Worm (Caenorhabditis elegans) whole organism, L1 larva: ENCODE measurements around the gene srh-216.

Source experiments
- C16A3.4 ChIP-seq: fragments of 150-350 bp; optimal IDR thresholded peaks from 2 replicates; lab custom pipeline; 2014; ENCODE audit warnings: missing biosample characterization, missing genetic modification characterization
- F16B12.6 ChIP-seq: fragments of 150-350 bp; optimal IDR thresholded peaks from 2 replicates; lab custom pipeline; 2014; ENCODE audit warnings: missing biosample characterization, missing genetic modification characterization
- aha-1 ChIP-seq: fragments of 150-350 bp; optimal IDR thresholded peaks from 2 replicates; lab custom pipeline; 2014; ENCODE audit warnings: missing biosample characterization, missing genetic modification characterization
- alr-1 ChIP-seq: fragments of 200-800 bp; sonication (Bioruptor generic); optimal IDR thresholded peaks from 2 replicates; lab custom pipeline; 2018; ENCODE audit warnings: borderline replicate concordance, mild to moderate bottlenecking, missing genetic modification characterization, missing compliant biosample characterization
- ceh-63 ChIP-seq: fragments of 200-800 bp; sonication (Bioruptor generic); optimal IDR thresholded peaks from 2 replicates; lab custom pipeline; 2018; ENCODE audit warnings: mild to moderate bottlenecking, missing genetic modification characterization, missing compliant biosample characterization
- ceh-90 ChIP-seq: sonication (generic microtip); optimal IDR thresholded peaks from 2 replicates; lab custom pipeline; 2016; ENCODE audit warnings: missing genetic modification characterization, missing compliant biosample characterization
- ces-1 ChIP-seq: fragments of 150-350 bp; optimal IDR thresholded peaks from 2 replicates; lab custom pipeline; 2014; ENCODE audit warnings: missing biosample characterization, missing genetic modification reagents, missing genetic modification characterization
- dpl-1 ChIP-seq, 3 experiments: fragments of 150-350 bp in 2 of 3; sonication (generic microtip) in 1 of 3; optimal IDR thresholded peaks; 2 replicates each; lab custom pipeline; 2014 to 2017; ENCODE audit warnings: missing biosample characterization in 3 of 3, missing genetic modification characterization in 3 of 3, missing genetic modification reagents in 3 of 3
- dsc-1 ChIP-seq: sonication (generic microtip); optimal IDR thresholded peaks from 2 replicates; lab custom pipeline; 2016; ENCODE audit warnings: mild to moderate bottlenecking, missing genetic modification characterization, missing compliant biosample characterization
- efl-1 ChIP-seq, 4 experiments: fragments of 150-350 bp; optimal IDR thresholded peaks in 3 of 4; peaks in 1 of 4; 1 replicate in 1 of 4; 2 replicates in 3 of 4; lab custom pipeline; 2014; ENCODE audit warnings: missing biosample characterization in 2 of 4, missing genetic modification characterization in 2 of 4, missing genetic modification reagents in 2 of 4
- efl-3 ChIP-seq: fragments of 200-800 bp; sonication (Bioruptor generic); optimal IDR thresholded peaks from 2 replicates; lab custom pipeline; 2018; ENCODE audit warnings: mild to moderate bottlenecking, missing genetic modification characterization, missing compliant biosample characterization
- egl-27 ChIP-seq, 2 experiments: fragments of 150-350 bp in 1 of 2; sonication (generic microtip); optimal IDR thresholded peaks; 3 replicates each; lab custom pipeline; 2017 to 2018; ENCODE audit warnings: missing biosample characterization in 2 of 2, missing genetic modification characterization in 2 of 2, missing genetic modification reagents in 2 of 2
- elt-3 ChIP-seq, 6 experiments: fragments of 150-350 bp in 1 of 6; sonication (generic microtip); optimal IDR thresholded peaks; 2 replicates each; lab custom pipeline; 2017 to 2018; ENCODE audit warnings: missing biosample characterization in 6 of 6, missing genetic modification characterization in 6 of 6, inconsistent platforms in 1 of 6
- grh-1 ChIP-seq: fragments of 200-800 bp; sonication (Bioruptor generic); IDR thresholded peaks from 2 replicates; pipeline ENCODE4 v1.3.6; 2022; ENCODE audit warnings: missing genetic modification reagents, missing genetic modification characterization, missing compliant biosample characterization
- hpl-2 ChIP-seq: fragments of 150-350 bp; optimal IDR thresholded peaks from 2 replicates; lab custom pipeline; 2014; ENCODE audit warnings: missing biosample characterization, missing genetic modification reagents, missing genetic modification characterization
- isw-1 ChIP-seq: fragments of 200-800 bp; sonication (Bioruptor generic); IDR thresholded peaks from 2 replicates; pipeline ENCODE4 v1.3.6; 2022; ENCODE audit warnings: missing genetic modification characterization, missing compliant biosample characterization
- jun-1 ChIP-seq: fragments of 150-350 bp; optimal IDR thresholded peaks from 2 replicates; lab custom pipeline; 2014; ENCODE audit warnings: missing biosample characterization, missing genetic modification reagents, missing genetic modification characterization
- lin-15B ChIP-seq: fragments of 150-350 bp; sonication (generic microtip); optimal IDR thresholded peaks from 3 replicates; lab custom pipeline; 2014; ENCODE audit warnings: missing biosample characterization, missing genetic modification characterization
- lsy-2 ChIP-seq, 2 experiments: fragments of 150-350 bp; optimal IDR thresholded peaks; 2 replicates each; lab custom pipeline; 2014; ENCODE audit warnings: missing biosample characterization in 2 of 2, missing genetic modification characterization in 2 of 2
- mab-9 ChIP-seq: fragments of 200-800 bp; sonication (Bioruptor generic); IDR thresholded peaks from 2 replicates; pipeline ENCODE4 v1.3.6; 2022; ENCODE audit warnings: missing genetic modification reagents, missing genetic modification characterization, missing compliant biosample characterization
- mdl-1 ChIP-seq, 2 experiments: fragments of 150-350 bp; optimal IDR thresholded peaks; 2 replicates each; lab custom pipeline; 2014 to 2017; ENCODE audit warnings: missing biosample characterization in 2 of 2, missing genetic modification characterization in 2 of 2, inconsistent platforms in 1 of 2
- nhr-11 ChIP-seq: fragments of 150-350 bp; optimal IDR thresholded peaks from 2 replicates; lab custom pipeline; 2014; ENCODE audit warnings: missing biosample characterization, missing genetic modification characterization
- nhr-20 ChIP-seq: sonication (generic microtip); optimal IDR thresholded peaks from 2 replicates; lab custom pipeline; 2016; ENCODE audit warnings: mild to moderate bottlenecking, missing genetic modification characterization, missing compliant biosample characterization
- nhr-237 ChIP-seq: fragments of 150-350 bp; optimal IDR thresholded peaks from 2 replicates; lab custom pipeline; 2014; ENCODE audit warnings: missing biosample characterization, missing genetic modification characterization
- nhr-28 ChIP-seq: fragments of 150-350 bp; optimal IDR thresholded peaks from 2 replicates; lab custom pipeline; 2014; ENCODE audit warnings: missing biosample characterization, missing genetic modification characterization
- nhr-47 ChIP-seq: sonication (generic microtip); optimal IDR thresholded peaks from 2 replicates; lab custom pipeline; 2016; ENCODE audit warnings: mild to moderate bottlenecking, missing genetic modification characterization, moderate library complexity, missing compliant biosample characterization
- nhr-71 ChIP-seq: sonication (generic microtip); optimal IDR thresholded peaks from 2 replicates; lab custom pipeline; 2016; ENCODE audit warnings: mild to moderate bottlenecking, missing genetic modification characterization, moderate library complexity, missing compliant biosample characterization
- nhr-76 ChIP-seq: sonication (generic microtip); optimal IDR thresholded peaks from 2 replicates; lab custom pipeline; 2017; ENCODE audit warnings: missing biosample characterization, missing genetic modification characterization
- nhr-77 ChIP-seq: fragments of 150-350 bp; optimal IDR thresholded peaks from 2 replicates; lab custom pipeline; 2014; ENCODE audit warnings: missing biosample characterization, missing genetic modification characterization
- nhr-84 ChIP-seq: sonication (generic microtip); optimal IDR thresholded peaks from 2 replicates; lab custom pipeline; 2017; ENCODE audit warnings: missing biosample characterization, missing genetic modification characterization
- nhr-85 ChIP-seq: sonication (generic microtip); peaks from one replicate; lab custom pipeline; 2016; ENCODE audit warnings: missing genetic modification characterization, inconsistent platforms, missing compliant biosample characterization
- nhr-90 ChIP-seq: sonication (generic microtip); optimal IDR thresholded peaks from 2 replicates; lab custom pipeline; 2016; ENCODE audit warnings: mild to moderate bottlenecking, missing genetic modification characterization, missing compliant biosample characterization; ENCODE audit not compliant: poor library complexity
- pax-3 ChIP-seq: fragments of 200-800 bp; sonication (Bioruptor generic); optimal IDR thresholded peaks from 2 replicates; lab custom pipeline; 2018; ENCODE audit warnings: mild to moderate bottlenecking, missing genetic modification characterization, moderate library complexity, missing compliant biosample characterization
- pqm-1 ChIP-seq: sonication (generic microtip); optimal IDR thresholded peaks from 3 replicates; lab custom pipeline; 2017; ENCODE audit warnings: missing biosample characterization, missing genetic modification characterization
- skn-1 ChIP-seq: fragments of 150-350 bp; optimal IDR thresholded peaks from 2 replicates; lab custom pipeline; 2014; ENCODE audit warnings: missing biosample characterization, missing genetic modification characterization
- snpc-4 ChIP-seq: fragments of 150-350 bp; optimal IDR thresholded peaks from 2 replicates; lab custom pipeline; 2014; ENCODE audit warnings: missing biosample characterization, missing genetic modification characterization
- snu-23 ChIP-seq: sonication (generic microtip); optimal IDR thresholded peaks from 2 replicates; lab custom pipeline; 2016; ENCODE audit warnings: missing genetic modification characterization, missing compliant biosample characterization
- sptf-1 ChIP-seq: fragments of 150-350 bp; optimal IDR thresholded peaks from 2 replicates; lab custom pipeline; 2014; ENCODE audit warnings: missing biosample characterization, missing genetic modification characterization
- swsn-7 ChIP-seq: sonication (generic microtip); optimal IDR thresholded peaks from 2 replicates; lab custom pipeline; 2016; ENCODE audit warnings: missing genetic modification characterization, missing compliant biosample characterization
- tbx-2 ChIP-seq: sonication (generic microtip); optimal IDR thresholded peaks from 2 replicates; lab custom pipeline; 2016; ENCODE audit warnings: missing genetic modification characterization, missing compliant biosample characterization
- tlp-1 ChIP-seq: fragments of 150-350 bp; optimal IDR thresholded peaks from 2 replicates; lab custom pipeline; 2014; ENCODE audit warnings: missing biosample characterization, missing genetic modification characterization
- unc-130 ChIP-seq: fragments of 150-350 bp; optimal IDR thresholded peaks from 2 replicates; lab custom pipeline; 2017; ENCODE audit warnings: missing biosample characterization, missing genetic modification characterization, inconsistent platforms
- unc-62 ChIP-seq: fragments of 150-350 bp; optimal IDR thresholded peaks from 2 replicates; lab custom pipeline; 2014; ENCODE audit warnings: missing biosample characterization, missing genetic modification reagents, missing genetic modification characterization
- zip-4 ChIP-seq: fragments of 200-800 bp; sonication (Bioruptor generic); optimal IDR thresholded peaks from 2 replicates; lab custom pipeline; 2018; ENCODE audit warnings: mild to moderate bottlenecking, missing genetic modification characterization, moderate library complexity, missing compliant biosample characterization

Gene srh-216

DNA sequence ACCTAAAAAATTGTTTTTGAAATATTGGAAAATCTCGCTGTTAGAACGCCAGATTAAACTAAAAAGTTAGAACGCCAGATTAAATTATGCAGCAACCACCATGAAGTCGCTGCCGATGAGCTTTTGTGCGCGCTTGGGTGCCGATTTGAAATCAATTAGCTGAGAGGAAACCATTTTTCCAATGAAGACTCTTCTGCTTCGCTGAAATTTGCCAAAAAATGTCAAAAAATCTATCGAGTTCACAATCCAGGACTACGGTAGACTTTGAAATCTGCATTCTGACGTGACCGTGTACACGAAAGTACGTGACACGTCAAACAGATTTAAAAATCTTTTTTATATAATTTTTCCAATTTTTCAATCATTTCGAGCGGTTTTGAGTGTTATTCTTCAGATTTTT, 38.4 kb downstream of the srh-216 start, which contains the start of gene immt-2:
immt-2 (plus strand) TSS at position 301 of the 400 bp plus-strand sequence.
- TF ChIP-seq nhr-28 (tag; lab: Kevin White, UChicago), result no peak
- TF ChIP-seq lsy-2 (tag; optimal IDR thresholded peaks at IDR 0.05; lab: Kevin White, UChicago), result no peak
- no peak for TF ChIP-seq elt-3 (tag; optimal IDR thresholded peaks at IDR 0.05; lab: Kevin White, UChicago)
- no peak for TF ChIP-seq skn-1
- no peak for TF ChIP-seq nhr-84 (tag; lab: Kevin White, UChicago)
- TF ChIP-seq F16B12.6, result no peak
- TF ChIP-seq C16A3.4 (tag; lab: Kevin White, UChicago), result no peak
- TF ChIP-seq mab-9 (GFP tag; lab: Robert Waterston, UW), result no peak

- TF ChIP-seq aha-1 (no peak), ceh-90 (tag; lab: Kevin White, UChicago) (no peak), efl-3 (no peak), unc-62 (GFP tag; lab: Kevin White, UChicago) (no peak), nhr-11 (tag; lab: Kevin White, UChicago) (no peak), efl-1 (optimal IDR thresholded peaks at IDR 0.05; lab: Kevin White, UChicago) (no peak), efl-1 (GFP tag; optimal IDR thresholded peaks at IDR 0.05 in 1 of 2; lab: Kevin White, UChicago) (peak in 1 of 2 experiments; percentile 62), alr-1 (tag; lab: Kevin White, UChicago) (no peak)
- TF ChIP-seq, all 84 proteins: peak for 1
Observed at ce11 chrV:16786012-16786411, 41.4 kb downstream of the srh-216 start.

DNA sequence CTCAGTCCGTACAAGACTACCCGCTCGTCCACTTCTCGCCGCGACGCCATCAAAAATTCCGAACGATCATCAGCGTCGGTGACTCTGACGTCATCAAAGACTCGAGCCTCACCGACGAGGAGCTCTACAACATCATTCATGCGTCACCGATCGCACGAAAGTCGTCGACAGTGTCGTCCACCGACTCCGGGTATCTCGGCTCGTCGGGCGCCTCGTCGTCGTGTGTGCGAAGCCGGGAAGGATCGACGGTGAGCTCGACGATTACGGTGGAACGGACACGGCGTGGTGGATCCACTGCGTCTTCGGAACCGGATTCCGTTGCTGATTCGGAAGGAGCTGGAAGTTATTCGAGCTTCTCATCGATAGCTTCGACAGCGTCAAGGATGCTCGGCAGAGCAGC, 42.6 kb downstream of the srh-216 start:
- no peak for TF ChIP-seq nhr-237 (tag; lab: Kevin White, UChicago)

- TF ChIP-seq nhr-85 (tag; lab: Kevin White, UChicago) (peak; percentile 42), nhr-11 (tag; lab: Kevin White, UChicago) (no peak), nhr-77 (no peak)
Observed at ce11 chrV:16781974-16782373, 45.4 kb downstream of the srh-216 start.

DNA sequence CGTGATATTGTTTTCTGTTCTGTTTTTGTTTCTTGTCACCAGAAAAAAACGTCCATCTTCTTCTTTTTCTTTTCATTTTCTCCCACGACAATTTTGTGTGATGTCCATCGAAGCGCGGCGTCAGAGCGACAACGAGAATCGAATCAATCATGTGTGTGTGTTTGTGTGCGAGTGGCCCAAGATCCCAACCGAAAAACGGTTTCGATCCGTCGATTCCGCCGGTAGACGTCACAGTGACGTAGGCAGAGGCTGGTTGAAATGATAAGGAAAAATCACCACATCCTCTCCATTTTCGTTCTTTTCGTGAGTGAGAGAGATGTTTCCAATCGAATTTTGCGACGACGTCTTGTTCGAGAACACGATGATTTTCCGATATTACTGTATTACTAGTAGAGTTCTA, 46.8 kb downstream of the srh-216 start:
- no peak for TF ChIP-seq efl-1 (optimal IDR thresholded peaks at IDR 0.05; lab: Kevin White, UChicago)
- no peak for TF ChIP-seq efl-1 (GFP tag; optimal IDR thresholded peaks at IDR 0.05 in 1 of 2; lab: Kevin White, UChicago)
- TF ChIP-seq isw-1 (GFP tag; lab: Robert Waterston, UW), result no peak
- peak; percentile 44 for TF ChIP-seq nhr-20 (tag; lab: Kevin White, UChicago)
- no peak for TF ChIP-seq grh-1 (GFP tag; lab: Robert Waterston, UW)
- peak in 1 of 2 experiments; percentile 33 for TF ChIP-seq lsy-2 (tag; optimal IDR thresholded peaks at IDR 0.05; lab: Kevin White, UChicago)
- TF ChIP-seq unc-130 (tag; lab: Kevin White, UChicago), result peak; percentile 35
- peak in 1 of 2 experiments; percentile 41 for TF ChIP-seq mdl-1 (tag; optimal IDR thresholded peaks at IDR 0.05; lab: Kevin White, UChicago)
- no peak for TF ChIP-seq dpl-1 (GFP tag; optimal IDR thresholded peaks at IDR 0.05; lab: Kevin White, UChicago)
- no peak for TF ChIP-seq ceh-63 (GFP tag; lab: Kevin White, UChicago)
- no peak for TF ChIP-seq sptf-1 (tag; lab: Kevin White, UChicago)
- peak; percentile 53 for TF ChIP-seq nhr-71 (tag; lab: Kevin White, UChicago)
- no peak for TF ChIP-seq lin-15B
- TF ChIP-seq nhr-76, result no peak
- no peak for TF ChIP-seq nhr-47 (tag; lab: Kevin White, UChicago)
- no peak for TF ChIP-seq dsc-1 (tag; lab: Kevin White, UChicago)
- TF ChIP-seq pax-3, result no peak
- no peak for TF ChIP-seq nhr-28 (tag; lab: Kevin White, UChicago)
- no peak for TF ChIP-seq pqm-1 (tag; lab: Kevin White, UChicago)
- TF ChIP-seq nhr-90 (tag; lab: Kevin White, UChicago), result peak; percentile 39
- no peak for TF ChIP-seq alr-1 (tag; lab: Kevin White, UChicago)
- TF ChIP-seq tbx-2 (tag; lab: Kevin White, UChicago), result peak; percentile 6
- peak in 4 of 6 experiments; percentile 66 to 86 (median 71) for TF ChIP-seq elt-3 (tag; optimal IDR thresholded peaks at IDR 0.05; lab: Kevin White, UChicago)
- no peak for TF ChIP-seq swsn-7
- TF ChIP-seq zip-4 (GFP tag; lab: Kevin White, UChicago), result no peak
- TF ChIP-seq egl-27 (tag; optimal IDR thresholded peaks at IDR 0.05; lab: Kevin White, UChicago), result no peak
- no peak for TF ChIP-seq jun-1
- no peak for TF ChIP-seq snpc-4
- TF ChIP-seq snu-23, result peak; percentile 14
- TF ChIP-seq hpl-2 (GFP tag; lab: Kevin White, UChicago), result no peak
- TF ChIP-seq ces-1 (GFP tag; lab: Kevin White, UChicago), result no peak
- no peak for TF ChIP-seq mab-9 (GFP tag; lab: Robert Waterston, UW)
- no peak for TF ChIP-seq tlp-1
